Fruit fly (Drosophila melanogaster) whole organism, embryonic: ENCODE results near the gene CG8563.

ENCODE experiments used
- Abd-B ChIP-seq: fragments of 200-800 bp; sonication (Bioruptor generic); optimal IDR thresholded peaks from 2 replicates; lab custom pipeline; 2018; ENCODE audit warnings: missing biosample characterization, mild to moderate bottlenecking, missing genetic modification characterization, moderate library complexity
- Aef1 ChIP-seq: fragments of 200-800 bp; sonication (Bioruptor generic); IDR thresholded peaks from 3 replicates; pipeline ENCODE4 v1.3.6; 2022; ENCODE audit warnings: missing biosample characterization, missing genetic modification characterization
- B-H2 ChIP-seq: fragments of 200-800 bp; sonication (Bioruptor generic); optimal IDR thresholded peaks from 2 replicates; lab custom pipeline; 2018; ENCODE audit warnings: missing biosample characterization, mild to moderate bottlenecking, missing genetic modification characterization
- BtbVII ChIP-seq: fragments of 200-800 bp; sonication (Bioruptor generic); optimal IDR thresholded peaks from 3 replicates; lab custom pipeline; 2017; ENCODE audit warnings: missing biosample characterization, mild to moderate bottlenecking, missing genetic modification characterization
- CG10147 ChIP-seq: fragments of 200-800 bp; sonication (Bioruptor generic); optimal IDR thresholded peaks from 2 replicates; lab custom pipeline; 2019; ENCODE audit warnings: missing biosample characterization, mild to moderate bottlenecking, missing genetic modification characterization, moderate library complexity
- CG10462 ChIP-seq: fragments of 200-800 bp; sonication (Bioruptor generic); optimal IDR thresholded peaks from 2 replicates; lab custom pipeline; 2016; ENCODE audit warnings: missing biosample characterization, missing genetic modification characterization
- CG10654 ChIP-seq: fragments of 200-800 bp; sonication (Bioruptor generic); optimal IDR thresholded peaks from 2 replicates; lab custom pipeline; 2016; ENCODE audit warnings: missing biosample characterization, missing genetic modification characterization
- CG11398 ChIP-seq: fragments of 200-800 bp; sonication (Bioruptor generic); optimal IDR thresholded peaks from 2 replicates; lab custom pipeline; 2016; ENCODE audit warnings: missing biosample characterization, missing genetic modification characterization
- CG13287 ChIP-seq: fragments of 200-800 bp; sonication (Bioruptor generic); IDR thresholded peaks from 2 replicates; pipeline ENCODE4 v1.3.6; 2022; ENCODE audit warnings: missing biosample characterization, missing genetic modification characterization; ENCODE audit not compliant: partially characterized antibody
- CG13624 ChIP-seq: fragments of 200-800 bp; sonication (Bioruptor generic); optimal IDR thresholded peaks from 2 replicates; lab custom pipeline; 2016; ENCODE audit warnings: missing biosample characterization, missing genetic modification characterization
- CG15479 ChIP-seq: fragments of 200-800 bp; sonication (Bioruptor generic); optimal IDR thresholded peaks from 3 replicates; lab custom pipeline; 2019; ENCODE audit warnings: missing biosample characterization, mild to moderate bottlenecking, missing genetic modification characterization, moderate library complexity
- CG16813 ChIP-seq: fragments of 200-800 bp; sonication (Bioruptor generic); IDR thresholded peaks from 3 replicates; pipeline ENCODE4 v1.3.6; 2022; ENCODE audit warnings: missing biosample characterization, missing genetic modification characterization; ENCODE audit not compliant: partially characterized antibody
- CG16815 ChIP-seq: fragments of 200-800 bp; sonication (Bioruptor generic); optimal IDR thresholded peaks from 3 replicates; lab custom pipeline; 2017; ENCODE audit warnings: missing biosample characterization, mild to moderate bottlenecking, missing genetic modification characterization
- CG17361 ChIP-seq: fragments of 200-800 bp; sonication (Bioruptor generic); IDR thresholded peaks from 3 replicates; pipeline ENCODE4 v1.3.6; 2022; ENCODE audit warnings: missing biosample characterization, missing genetic modification characterization
- CG18599 ChIP-seq: fragments of 200-800 bp; sonication (Bioruptor generic); optimal IDR thresholded peaks from 3 replicates; lab custom pipeline; 2017; ENCODE audit warnings: missing biosample characterization, missing genetic modification characterization, mild to moderate bottlenecking, moderate library complexity, missing genetic modification reagents
- CG3163 ChIP-seq: fragments of 200-800 bp; sonication (Bioruptor generic); optimal IDR thresholded peaks from 3 replicates; lab custom pipeline; 2016; ENCODE audit warnings: missing biosample characterization, missing genetic modification characterization
- CG32532 ChIP-seq: fragments of 200-800 bp; sonication (Bioruptor generic); IDR thresholded peaks from 2 replicates; pipeline ENCODE4 v1.3.6; 2022; ENCODE audit warnings: missing biosample characterization, missing genetic modification characterization
- CG3281 ChIP-seq: fragments of 200-800 bp; sonication (Bioruptor generic); optimal IDR thresholded peaks from 3 replicates; lab custom pipeline; 2017; ENCODE audit warnings: missing biosample characterization, mild to moderate bottlenecking, missing genetic modification characterization
- CG4707 ChIP-seq: fragments of 200-800 bp; sonication (Bioruptor generic); optimal IDR thresholded peaks from 2 replicates; lab custom pipeline; 2018; ENCODE audit warnings: missing biosample characterization, mild to moderate bottlenecking, missing genetic modification characterization, moderate library complexity
- CG4820 ChIP-seq: fragments of 200-800 bp; sonication (Bioruptor generic); optimal IDR thresholded peaks from 3 replicates; lab custom pipeline; 2016; ENCODE audit warnings: missing biosample characterization, missing genetic modification characterization
- CG7556 ChIP-seq: fragments of 200-800 bp; sonication (Bioruptor generic); optimal IDR thresholded peaks from 2 replicates; lab custom pipeline; 2017; ENCODE audit warnings: missing biosample characterization, mild to moderate bottlenecking, missing genetic modification characterization
- CG7786 ChIP-seq: fragments of 200-800 bp; sonication (Bioruptor generic); optimal IDR thresholded peaks from 2 replicates; lab custom pipeline; 2016; ENCODE audit warnings: missing biosample characterization, missing genetic modification characterization
- CG8281 ChIP-seq: fragments of 200-800 bp; sonication (Bioruptor generic); optimal IDR thresholded peaks from 2 replicates; lab custom pipeline; 2018; ENCODE audit warnings: missing biosample characterization, mild to moderate bottlenecking, missing genetic modification characterization, moderate library complexity
- CG9817 ChIP-seq: fragments of 200-800 bp; sonication (Bioruptor generic); optimal IDR thresholded peaks from 2 replicates; lab custom pipeline; 2018; ENCODE audit warnings: missing biosample characterization, mild to moderate bottlenecking, missing genetic modification characterization, moderate library complexity
- CG9876 ChIP-seq: fragments of 200-800 bp; sonication (Bioruptor generic); optimal IDR thresholded peaks from 2 replicates; lab custom pipeline; 2016; ENCODE audit warnings: missing biosample characterization, missing genetic modification characterization
- CoRest ChIP-seq: fragments of 200-800 bp; sonication (Bioruptor generic); optimal IDR thresholded peaks from 3 replicates; lab custom pipeline; 2018; ENCODE audit warnings: missing biosample characterization, mild to moderate bottlenecking, missing genetic modification characterization, moderate library complexity
- D19A ChIP-seq: fragments of 200-800 bp; optimal IDR thresholded peaks from 3 replicates; lab custom pipeline; 2019; ENCODE audit warnings: missing biosample characterization, mild to moderate bottlenecking, missing genetic modification characterization, moderate library complexity
- Ets65A ChIP-seq: fragments of 200-800 bp; sonication (Bioruptor generic); peaks from one replicate; lab custom pipeline; 2016; ENCODE audit warnings: missing biosample characterization, missing genetic modification characterization
- Hsf ChIP-seq: fragments of 200-800 bp; sonication (Bioruptor generic); optimal IDR thresholded peaks from 3 replicates; lab custom pipeline; 2016; ENCODE audit warnings: missing biosample characterization, missing genetic modification characterization
- NK7.1 ChIP-seq: fragments of 200-800 bp; sonication (Bioruptor generic); optimal IDR thresholded peaks from 3 replicates; lab custom pipeline; 2016; ENCODE audit warnings: missing biosample characterization, missing genetic modification characterization
- Sox102F ChIP-seq: fragments of 200-800 bp; sonication (Bioruptor generic); optimal IDR thresholded peaks from 2 replicates; lab custom pipeline; 2018; ENCODE audit warnings: missing biosample characterization, mild to moderate bottlenecking, missing genetic modification characterization, moderate library complexity
- aop ChIP-seq: fragments of 200-800 bp; sonication (Bioruptor generic); IDR thresholded peaks from 2 replicates; pipeline ENCODE4 v1.3.6; 2022; ENCODE audit warnings: missing biosample characterization, missing genetic modification characterization
- br ChIP-seq: fragments of >200 bp; optimal IDR thresholded peaks from 2 replicates; lab custom pipeline; 2017
- corto ChIP-seq: fragments of 200-800 bp; sonication (Bioruptor generic); optimal IDR thresholded peaks from 2 replicates; lab custom pipeline; 2016; ENCODE audit warnings: missing biosample characterization, mild to moderate bottlenecking, missing genetic modification characterization, moderate library complexity
- dan ChIP-seq: fragments of 200-800 bp; sonication (Bioruptor generic); IDR thresholded peaks from 2 replicates; pipeline ENCODE4 v1.3.6; 2022; ENCODE audit warnings: missing biosample characterization, missing genetic modification characterization
- eve ChIP-seq, 2 experiments: fragments of >200 bp; optimal IDR thresholded peaks; 2 replicates each; lab custom pipeline; 2017; ENCODE audit warnings: missing biosample characterization in 2 of 2, missing genetic modification characterization in 2 of 2
- gsb ChIP-seq: fragments of 200-800 bp; sonication (Bioruptor generic); IDR thresholded peaks from 2 replicates; pipeline ENCODE4 v1.3.6; 2022; ENCODE audit warnings: missing biosample characterization, missing genetic modification characterization
- inv ChIP-seq: fragments of 200-800 bp; sonication (Bioruptor generic); IDR thresholded peaks from 2 replicates; pipeline ENCODE4 v1.3.6; 2022; ENCODE audit warnings: missing biosample characterization, missing genetic modification characterization; ENCODE audit not compliant: partially characterized antibody
- kay ChIP-seq: fragments of 200-800 bp; sonication (Bioruptor generic); optimal IDR thresholded peaks from 2 replicates; lab custom pipeline; 2016; ENCODE audit warnings: missing biosample characterization, missing genetic modification characterization
- ken ChIP-seq: fragments of 200-800 bp; sonication (Bioruptor generic); IDR thresholded peaks from 3 replicates; pipeline ENCODE4 v1.3.6; 2022; ENCODE audit warnings: missing biosample characterization, missing genetic modification characterization
- lbe ChIP-seq: fragments of 200-800 bp; sonication (Bioruptor generic); optimal IDR thresholded peaks from 2 replicates; lab custom pipeline; 2016; ENCODE audit warnings: missing biosample characterization, mild to moderate bottlenecking, missing genetic modification characterization
- slbo ChIP-seq: fragments of 200-800 bp; sonication (Bioruptor generic); IDR thresholded peaks from 2 replicates; pipeline ENCODE4 v1.3.6; 2022; ENCODE audit warnings: missing biosample characterization, missing genetic modification characterization
- sug ChIP-seq: fragments of 200-800 bp; optimal IDR thresholded peaks from 2 replicates; lab custom pipeline; 2019; ENCODE audit warnings: missing biosample characterization, mild to moderate bottlenecking, missing genetic modification characterization, moderate library complexity
- toy ChIP-seq: fragments of 200-800 bp; sonication (Bioruptor generic); IDR thresholded peaks from 2 replicates; pipeline ENCODE4 v1.3.6; 2022; ENCODE audit warnings: missing biosample characterization, missing genetic modification characterization
- unc-4 ChIP-seq: fragments of 200-800 bp; sonication (Bioruptor generic); IDR thresholded peaks from 2 replicates; pipeline ENCODE4 v1.3.6; 2022; ENCODE audit warnings: missing biosample characterization, missing genetic modification characterization; ENCODE audit not compliant: partially characterized antibody
- unpg ChIP-seq: fragments of 200-800 bp; sonication (Bioruptor generic); optimal IDR thresholded peaks from 3 replicates; lab custom pipeline; 2018; ENCODE audit warnings: missing biosample characterization, mild to moderate bottlenecking, missing genetic modification characterization, moderate library complexity
- wdn ChIP-seq: fragments of 200-800 bp; sonication (Bioruptor generic); IDR thresholded peaks from 2 replicates; pipeline ENCODE4 v1.3.6; 2022; ENCODE audit warnings: missing biosample characterization, missing genetic modification characterization
- wor ChIP-seq: fragments of 200-800 bp; sonication (Bioruptor generic); IDR thresholded peaks from 2 replicates; pipeline ENCODE4 v1.3.6; 2022; ENCODE audit warnings: missing biosample characterization, missing genetic modification characterization
- zen2 ChIP-seq: fragments of 200-800 bp; sonication (Bioruptor generic); IDR thresholded peaks from 3 replicates; pipeline ENCODE4 v1.3.6; 2022; ENCODE audit warnings: missing biosample characterization, missing genetic modification characterization; ENCODE audit not compliant: partially characterized antibody

CG8563 gene

dm6 chr3L:7367798-7368678, 22.5 kb upstream of the CG8563 start (continued):
- TF ChIP-seq CG9876 (GFP tag; lab: Kevin White, UChicago), result no peak
- no peak for TF ChIP-seq CoRest (tag; lab: Kevin White, UChicago)
- no peak for TF ChIP-seq wor (GFP tag; lab: Robert Waterston, UW)
- no peak for TF ChIP-seq CG7786 (GFP tag; lab: Kevin White, UChicago)
- TF ChIP-seq CG13624, result no peak
- TF ChIP-seq CG9817 (tag; lab: Kevin White, UChicago), result no peak
- TF ChIP-seq unpg, result peak; percentile 59
- no peak for TF ChIP-seq br (lab: Kevin White, UChicago)
- TF ChIP-seq CG18599 (GFP tag; lab: Kevin White, UChicago), result peak; percentile 53
- TF ChIP-seq toy (GFP tag; lab: Robert Waterston, UW), result no peak
- peak; percentile 57 for TF ChIP-seq CG32532
- TF ChIP-seq wdn, result no peak
- no peak for TF ChIP-seq CG11398 (GFP tag; lab: Kevin White, UChicago)
- TF ChIP-seq gsb (GFP tag; lab: Robert Waterston, UW), result no peak
- no peak for TF ChIP-seq CG10654 (GFP tag; lab: Kevin White, UChicago)
- peak; percentile 45 for TF ChIP-seq slbo
- no peak for TF ChIP-seq ken (GFP tag; lab: Robert Waterston, UW)
- peak; percentile 7 for TF ChIP-seq D19A (tag; lab: Kevin White, UChicago)
- no peak for TF ChIP-seq NK7.1 (GFP tag; lab: Kevin White, UChicago)
- 0 out of 2 replicates have a peak, but pooled peaks have one; percentile 30 for TF ChIP-seq unc-4 (GFP tag; lab: Robert Waterston, UW)
- no peak for TF ChIP-seq dan (GFP tag; lab: Robert Waterston, UW)
- TF ChIP-seq CG10147 (GFP tag; lab: Kevin White, UChicago), result no peak
- no peak for TF ChIP-seq B-H2 (GFP tag; lab: Kevin White, UChicago)
- TF ChIP-seq Sox102F (GFP tag; lab: Kevin White, UChicago), result no peak
- peak; percentile 7 for TF ChIP-seq Hsf (GFP tag; lab: Kevin White, UChicago)
- no peak for TF ChIP-seq CG4820 (GFP tag; lab: Kevin White, UChicago)
- no peak for TF ChIP-seq aop (GFP tag; lab: Robert Waterston, UW)
- TF ChIP-seq Abd-B (GFP tag; lab: Kevin White, UChicago), result no peak
- TF ChIP-seq zen2 (GFP tag; lab: Robert Waterston, UW), result no peak
- TF ChIP-seq Ets65A (GFP tag; lab: Kevin White, UChicago), result peak; percentile 71
- no peak for TF ChIP-seq CG4707 (GFP tag; lab: Kevin White, UChicago)
- peak; percentile 6 for TF ChIP-seq CG15479 (GFP tag; lab: Kevin White, UChicago)
- peak; percentile 94 for TF ChIP-seq sug
- TF ChIP-seq CG7556 (GFP tag; lab: Kevin White, UChicago), result peak; percentile 22
- no peak for TF ChIP-seq CG16815 (GFP tag; lab: Kevin White, UChicago)
- TF ChIP-seq lbe, result peak; percentile 30
- peak; percentile 89 for TF ChIP-seq kay
- TF ChIP-seq CG3281, result peak; percentile 68
- 0 out of 2 replicates have a peak, but pooled peaks have one; percentile 17 for TF ChIP-seq CG13287 (GFP tag; lab: Robert Waterston, UW)
- no peak for TF ChIP-seq CG3163
- TF ChIP-seq CG16813 (GFP tag; lab: Robert Waterston, UW), result peak; percentile 8; the same call in 1 of the 3 replicates
- TF ChIP-seq eve (GFP tag; optimal IDR thresholded peaks at IDR 0.05; lab: Kevin White, UChicago), result no peak
- TF ChIP-seq CG17361, result peak; percentile 62; the same call in 1 of the 3 replicates
- no peak for TF ChIP-seq Aef1 (GFP tag; lab: Robert Waterston, UW)
- no peak for TF ChIP-seq inv (GFP tag; lab: Robert Waterston, UW)
- no peak for TF ChIP-seq CG8281 (tag; lab: Kevin White, UChicago)
- no peak for TF ChIP-seq CG10462 (GFP tag; lab: Kevin White, UChicago)
- TF ChIP-seq BtbVII (GFP tag; lab: Kevin White, UChicago), result no peak
- TF ChIP-seq corto (GFP tag; lab: Kevin White, UChicago), result no peak
